Fruit fly (Drosophila melanogaster): ENCODE measurements around the gene CG13069.

CG13069 gene

dm6 chr3L:16261505-16261904 is 3.7 kb upstream of the CG13069 start, which contains the start of gene CG34247:
CG34247 (minus strand) TSS chr3L:16261605.
- TF ChIP-seq CG17801 (GFP tag; optimal IDR thresholded peaks at IDR 0.05; ENCODE audit: partially characterized antibody): no peak

dm6 chr3L:16262440-16262839 is 2.7 kb upstream of the CG13069 start, which contains the start of gene CG13071:
CG13071 (plus strand) TSS chr3L:16262740.
- TF ChIP-seq CG17801 (GFP tag; optimal IDR thresholded peaks at IDR 0.05; ENCODE audit: partially characterized antibody): no peak

dm6 chr3L:16263043-16263442 is 2.1 kb upstream of the CG13069 start, which contains the start of gene CG13070:
CG13070 (plus strand) TSS chr3L:16263343.
- no peak for TF ChIP-seq CG17801 (GFP tag; optimal IDR thresholded peaks at IDR 0.05; ENCODE audit: partially characterized antibody)

- no peak for TF ChIP-seq CG17801 (GFP tag; optimal IDR thresholded peaks at IDR 0.05; ENCODE audit: partially characterized antibody)
Measured at dm6 chr3L:16268106-16268733, 3.0 kb downstream of the CG13069 start, which contains the start of gene CG4950. CG4950 (minus strand) TSS chr3L:16268156.

- TF ChIP-seq CG17801 (GFP tag; optimal IDR thresholded peaks at IDR 0.05; ENCODE audit: partially characterized antibody): no peak
Measured at dm6 chr3L:16269092-16269491, 3.9 kb downstream of the CG13069 start, which contains the start of gene CG13068. CG13068 (plus strand) TSS chr3L:16269392.

- TF ChIP-seq CG17801 (GFP tag; optimal IDR thresholded peaks at IDR 0.05; ENCODE audit: partially characterized antibody): no peak
Measured at dm6 chr3L:16270802-16271332, 5.7 kb downstream of the CG13069 start, which contains the start of the genes CG34248 and CG13067. CG34248 (minus strand) TSS chr3L:16270902. CG13067 (plus strand) TSS chr3L:16271282.

- no peak for TF ChIP-seq CG17801 (GFP tag; optimal IDR thresholded peaks at IDR 0.05; ENCODE audit: partially characterized antibody)
Measured at dm6 chr3L:16272338-16272959, 7.3 kb downstream of the CG13069 start, which contains the start of gene CG13066. CG13066 (plus strand) TSS chr3L:16272909.

dm6 chr3L:16275391-16276017 is 10.3 kb downstream of the CG13069 start:
- TF ChIP-seq CG17801 (GFP tag; optimal IDR thresholded peaks at IDR 0.05; ENCODE audit: partially characterized antibody): no peak

dm6 chr3L:16277135-16277534 is 11.9 kb downstream of the CG13069 start, which contains the start of gene CG13065:
CG13065 (plus strand) TSS chr3L:16277435.
- TF ChIP-seq CG17801 (GFP tag; optimal IDR thresholded peaks at IDR 0.05; ENCODE audit: partially characterized antibody): no peak

dm6 chr3L:16279171-16279570 is 14.0 kb downstream of the CG13069 start, which contains the start of gene CG13050:
CG13050 (minus strand) TSS chr3L:16279271.
- no peak for TF ChIP-seq CG17801 (GFP tag; optimal IDR thresholded peaks at IDR 0.05; ENCODE audit: partially characterized antibody)

- TF ChIP-seq CG17801 (GFP tag; optimal IDR thresholded peaks at IDR 0.05; ENCODE audit: partially characterized antibody): no peak
Measured at dm6 chr3L:16279987-16280454, 14.8 kb downstream of the CG13069 start, which contains the start of gene CG13064. CG13064 (plus strand) TSS chr3L:16280404.

dm6 chr3L:16281880-16282556 is 16.8 kb downstream of the CG13069 start, which contains the start of gene CG13049:
CG13049 (minus strand) TSS chr3L:16281930.
- TF ChIP-seq CG17801 (GFP tag; optimal IDR thresholded peaks at IDR 0.05; ENCODE audit: partially characterized antibody): no peak

dm6 chr3L:16283821-16284220 is 18.6 kb downstream of the CG13069 start, which contains the start of gene CG13048:
CG13048 (minus strand) TSS chr3L:16283921.
- no peak for TF ChIP-seq CG17801 (GFP tag; optimal IDR thresholded peaks at IDR 0.05; ENCODE audit: partially characterized antibody)

- no peak for TF ChIP-seq CG17801 (GFP tag; optimal IDR thresholded peaks at IDR 0.05; ENCODE audit: partially characterized antibody)
Measured at dm6 chr3L:16285346-16285911, 20.2 kb downstream of the CG13069 start, which contains the start of gene CG13047. CG13047 (minus strand) TSS chr3L:16285396.
